Worm (Caenorhabditis elegans) whole organism, L4 larva: ENCODE measurements around the gene tre-5.

Experiments used
- F10B5.3 ChIP-seq: sonication (generic microtip); optimal IDR thresholded peaks from 2 replicates; lab custom pipeline; 2016; ENCODE audit warnings: mild to moderate bottlenecking, missing genetic modification characterization, missing compliant biosample characterization
- F37D6.2 ChIP-seq: sonication (generic microtip); optimal IDR thresholded peaks from 2 replicates; lab custom pipeline; 2016; ENCODE audit warnings: mild to moderate bottlenecking, missing genetic modification characterization, missing compliant biosample characterization
- T20F7.1 ChIP-seq: fragments of 200-800 bp; sonication (Bioruptor generic); optimal IDR thresholded peaks from 2 replicates; lab custom pipeline; 2018; ENCODE audit warnings: mild to moderate bottlenecking, missing genetic modification characterization, missing compliant biosample characterization
- T26A8.4 ChIP-seq: fragments of 200-800 bp; sonication (Bioruptor generic); IDR thresholded peaks from 2 replicates; pipeline ENCODE4 v1.3.6; 2022; ENCODE audit warnings: missing genetic modification characterization, missing compliant biosample characterization
- Y105C5A.15 ChIP-seq: fragments of 200-800 bp; sonication (Bioruptor generic); IDR thresholded peaks from 2 replicates; pipeline ENCODE4 v1.3.6; 2022; ENCODE audit warnings: missing genetic modification characterization, missing compliant biosample characterization
- Y48G9A.11 ChIP-seq: fragments of 200-800 bp; sonication (Bioruptor generic); IDR thresholded peaks from 2 replicates; pipeline ENCODE4 v1.3.6; 2022; ENCODE audit warnings: missing genetic modification reagents, missing genetic modification characterization, missing compliant biosample characterization
- ama-1 ChIP-seq: fragments of 150-350 bp; optimal IDR thresholded peaks from 2 replicates; lab custom pipeline; 2014; ENCODE audit warnings: inconsistent platforms, mixed read lengths
- arid-1 ChIP-seq: fragments of 200-800 bp; sonication (Bioruptor generic); conservative IDR thresholded peaks from 2 replicates; pipeline ENCODE4 v1.3.6; 2022; ENCODE audit warnings: missing genetic modification reagents, missing genetic modification characterization, missing compliant biosample characterization
- attf-4 ChIP-seq: sonication (generic microtip); optimal IDR thresholded peaks from 3 replicates; lab custom pipeline; 2017; ENCODE audit warnings: missing biosample characterization, missing genetic modification characterization
- ceh-20 ChIP-seq: fragments of 200-800 bp; sonication (Bioruptor generic); IDR thresholded peaks from 2 replicates; pipeline ENCODE4 v1.3.6; 2022; ENCODE audit warnings: missing genetic modification reagents, missing genetic modification characterization, missing compliant biosample characterization
- ceh-28 ChIP-seq: fragments of 150-350 bp; optimal IDR thresholded peaks from 2 replicates; lab custom pipeline; 2014; ENCODE audit warnings: missing biosample characterization, missing genetic modification reagents, missing genetic modification characterization
- ceh-32 ChIP-seq: sonication (generic microtip); optimal IDR thresholded peaks from 2 replicates; lab custom pipeline; 2016; ENCODE audit warnings: mild to moderate bottlenecking, missing genetic modification characterization, missing compliant biosample characterization; ENCODE audit not compliant: poor library complexity
- ceh-82 ChIP-seq: sonication (generic microtip); optimal IDR thresholded peaks from 2 replicates; lab custom pipeline; 2017; ENCODE audit warnings: missing biosample characterization, missing genetic modification characterization
- ces-1 ChIP-seq: fragments of 150-350 bp; sonication (generic microtip); optimal IDR thresholded peaks from 4 replicates; lab custom pipeline; 2014; ENCODE audit warnings: missing biosample characterization, missing genetic modification reagents, missing genetic modification characterization
- daf-16 ChIP-seq, 3 experiments: sonication (generic microtip); optimal IDR thresholded peaks; 2 replicates each; lab custom pipeline; 2016 to 2017; ENCODE audit warnings: missing genetic modification characterization in 3 of 3, missing genetic modification reagents in 3 of 3, mild to moderate bottlenecking in 2 of 3, missing compliant biosample characterization in 2 of 3, missing biosample characterization in 1 of 3, moderate library complexity in 1 of 3
- daf-19 ChIP-seq: fragments of 200-800 bp; sonication (Bioruptor generic); conservative IDR thresholded peaks from 2 replicates; pipeline ENCODE4 v1.3.6; 2022; ENCODE audit warnings: missing genetic modification characterization, missing compliant biosample characterization
- dmd-9 ChIP-seq: fragments of 200-800 bp; sonication (Bioruptor generic); IDR thresholded peaks from 2 replicates; pipeline ENCODE4 v1.3.6; 2022; ENCODE audit warnings: missing genetic modification reagents, missing genetic modification characterization, missing compliant biosample characterization
- dpl-1 ChIP-seq: fragments of 150-350 bp; optimal IDR thresholded peaks from 2 replicates; lab custom pipeline; 2014; ENCODE audit warnings: missing biosample characterization, missing genetic modification reagents, missing genetic modification characterization
- duxl-1 ChIP-seq: sonication (generic microtip); optimal IDR thresholded peaks from 2 replicates; lab custom pipeline; 2016; ENCODE audit warnings: mild to moderate bottlenecking, missing genetic modification characterization, moderate library complexity, missing compliant biosample characterization; ENCODE audit not compliant: poor library complexity
- egl-27 ChIP-seq: sonication (generic microtip); optimal IDR thresholded peaks from 3 replicates; lab custom pipeline; 2017; ENCODE audit warnings: missing biosample characterization, missing genetic modification reagents, missing genetic modification characterization
- fos-1 ChIP-seq: fragments of 150-350 bp; optimal IDR thresholded peaks from 2 replicates; lab custom pipeline; 2014; ENCODE audit warnings: missing biosample characterization, missing genetic modification characterization
- gei-8 ChIP-seq: fragments of 200-800 bp; sonication (Bioruptor generic); optimal IDR thresholded peaks from 2 replicates; lab custom pipeline; 2018; ENCODE audit warnings: mild to moderate bottlenecking, missing genetic modification characterization, missing compliant biosample characterization
- hlh-11 ChIP-seq: fragments of 200-800 bp; sonication (Bioruptor generic); optimal IDR thresholded peaks from 2 replicates; lab custom pipeline; 2018; ENCODE audit warnings: mild to moderate bottlenecking, missing genetic modification characterization, missing compliant biosample characterization
- jun-1 ChIP-seq: fragments of 150-350 bp; optimal IDR thresholded peaks from 2 replicates; lab custom pipeline; 2014; ENCODE audit warnings: missing biosample characterization, missing genetic modification reagents, missing genetic modification characterization
- lim-7 ChIP-seq: fragments of 200-800 bp; sonication (Bioruptor generic); IDR thresholded peaks from 2 replicates; pipeline ENCODE4 v1.3.6; 2022; ENCODE audit warnings: missing genetic modification characterization, missing compliant biosample characterization
- lin-38 ChIP-seq: fragments of 200-800 bp; sonication (Bioruptor generic); IDR thresholded peaks from 2 replicates; pipeline ENCODE4 v1.3.6; 2022; ENCODE audit warnings: missing genetic modification reagents, missing genetic modification characterization, missing compliant biosample characterization
- lsy-2 ChIP-seq, 2 experiments: fragments of 150-350 bp in 1 of 2; sonication (generic microtip) in 1 of 2; optimal IDR thresholded peaks; 2 replicates each; lab custom pipeline; 2014 to 2017; ENCODE audit warnings: missing biosample characterization in 2 of 2, missing genetic modification characterization in 2 of 2
- mdt-29 ChIP-seq: fragments of 200-800 bp; sonication (Bioruptor generic); IDR thresholded peaks from 2 replicates; pipeline ENCODE4 v1.3.6; 2022; ENCODE audit warnings: missing genetic modification reagents, missing genetic modification characterization, missing compliant biosample characterization
- mxl-2 ChIP-seq: fragments of 200-800 bp; sonication (Bioruptor generic); conservative IDR thresholded peaks from 2 replicates; pipeline ENCODE4 v1.3.6; 2022; ENCODE audit warnings: missing genetic modification reagents, missing genetic modification characterization, missing compliant biosample characterization
- nhr-10 ChIP-seq: fragments of 150-350 bp; optimal IDR thresholded peaks from 2 replicates; lab custom pipeline; 2014; ENCODE audit warnings: missing biosample characterization, missing genetic modification characterization
- nhr-102 ChIP-seq: sonication (generic microtip); optimal IDR thresholded peaks from 2 replicates; lab custom pipeline; 2016; ENCODE audit warnings: mild to moderate bottlenecking, missing genetic modification characterization, moderate library complexity, missing compliant biosample characterization
- nhr-111 ChIP-seq: fragments of 200-800 bp; sonication (Bioruptor generic); optimal IDR thresholded peaks from 2 replicates; lab custom pipeline; 2018; ENCODE audit warnings: mild to moderate bottlenecking, missing genetic modification characterization, missing compliant biosample characterization
- nhr-237 ChIP-seq: sonication (generic microtip); optimal IDR thresholded peaks from 2 replicates; lab custom pipeline; 2017; ENCODE audit warnings: missing biosample characterization, missing genetic modification characterization
- nhr-25 ChIP-seq: sonication (generic microtip); optimal IDR thresholded peaks from 2 replicates; lab custom pipeline; 2017; ENCODE audit warnings: missing genetic modification characterization, mild to moderate bottlenecking, missing compliant biosample characterization, antibody characterized with exemption, moderate library complexity, borderline replicate concordance; ENCODE audit not compliant: insufficient read depth
- nhr-41 ChIP-seq: fragments of 200-800 bp; sonication (Bioruptor generic); IDR thresholded peaks from 2 replicates; pipeline ENCODE4 v1.3.6; 2022; ENCODE audit warnings: missing genetic modification reagents, missing genetic modification characterization, missing compliant biosample characterization
- nhr-6 ChIP-seq: fragments of 150-350 bp; optimal IDR thresholded peaks from 2 replicates; lab custom pipeline; 2014; ENCODE audit warnings: missing biosample characterization, missing genetic modification characterization
- nhr-77 ChIP-seq: fragments of 150-350 bp; optimal IDR thresholded peaks from 2 replicates; lab custom pipeline; 2014; ENCODE audit warnings: missing biosample characterization, missing genetic modification characterization
- pha-4 ChIP-seq, 2 experiments: fragments of 150-350 bp in 1 of 2; fragments of 200-800 bp in 1 of 2; sonication (Bioruptor generic) in 1 of 2; IDR thresholded peaks in 1 of 2; optimal IDR thresholded peaks in 1 of 2; 2 replicates each; pipeline versions ENCODE4 v1.3.6 to Lab custom; 2014 to 2022; ENCODE audit warnings: missing genetic modification characterization in 2 of 2, missing genetic modification reagents in 2 of 2, missing biosample characterization in 1 of 2, missing compliant biosample characterization in 1 of 2
- snpc-1.2 ChIP-seq: fragments of 200-800 bp; sonication (Bioruptor generic); IDR thresholded peaks from 2 replicates; pipeline ENCODE4 v1.3.6; 2022; ENCODE audit warnings: missing genetic modification reagents, missing genetic modification characterization, missing compliant biosample characterization
- spr-3 ChIP-seq: fragments of 200-800 bp; sonication (Bioruptor generic); optimal IDR thresholded peaks from 2 replicates; lab custom pipeline; 2018; ENCODE audit warnings: mild to moderate bottlenecking, missing genetic modification characterization, missing compliant biosample characterization
- tra-1 ChIP-seq: fragments of 200-800 bp; sonication (Bioruptor generic); IDR thresholded peaks from 2 replicates; pipeline ENCODE4 v1.3.6; 2022; ENCODE audit warnings: missing genetic modification reagents, missing genetic modification characterization, missing compliant biosample characterization
- vab-7 ChIP-seq: fragments of 200-800 bp; sonication (Bioruptor generic); IDR thresholded peaks from 2 replicates; pipeline ENCODE4 v1.3.6; 2022; ENCODE audit warnings: missing genetic modification reagents, missing genetic modification characterization, missing compliant biosample characterization
- zag-1 ChIP-seq: fragments of 150-350 bp; optimal IDR thresholded peaks from 2 replicates; lab custom pipeline; 2014; ENCODE audit warnings: missing biosample characterization, missing genetic modification characterization
- zfp-2 ChIP-seq: sonication (generic microtip); optimal IDR thresholded peaks from 2 replicates; lab custom pipeline; 2016; ENCODE audit warnings: mild to moderate bottlenecking, missing genetic modification characterization, missing compliant biosample characterization
- ztf-11 ChIP-seq: fragments of 150-350 bp; optimal IDR thresholded peaks from 2 replicates; lab custom pipeline; 2014; ENCODE audit warnings: missing biosample characterization, missing genetic modification characterization

tre-5 gene

ce11 chrII:43640-44039 is 11.5 kb downstream of the tre-5 start, which contains the start of gene nfyc-1 (continued):
- peak; percentile 66 for TF ChIP-seq dpl-1 (GFP tag; lab: Kevin White, UChicago)
- no peak for TF ChIP-seq mxl-2 (GFP tag; lab: Robert Waterston, UW)

ce11 chrII:41914-42313 is 13.2 kb downstream of the tre-5 start, which contains the start of gene F23F1.10:
TSS of gene F23F1.10 (minus strand) at chrII:41982.
- TF ChIP-seq ces-1 (GFP tag; lab: Kevin White, UChicago) = no peak
- no peak for TF ChIP-seq mdt-29
- TF ChIP-seq duxl-1 = no peak
- no peak for TF ChIP-seq lsy-2 (tag; optimal IDR thresholded peaks at IDR 0.05; lab: Kevin White, UChicago)
- no peak for TF ChIP-seq nhr-6 (tag; lab: Kevin White, UChicago)
- peak; percentile 14 for TF ChIP-seq T20F7.1 (GFP tag; lab: Kevin White, UChicago)
- TF ChIP-seq attf-4 (tag; lab: Kevin White, UChicago) = no peak
- TF ChIP-seq ceh-28 (tag; lab: Kevin White, UChicago) = no peak
- peak; percentile 58 for TF ChIP-seq lin-38
- no peak for TF ChIP-seq daf-19
- peak; percentile 35; the same call in 1 of the 2 replicates for TF ChIP-seq pha-4 (GFP tag; IDR thresholded peaks at IDR 0.05; lab: Robert Waterston, UW)
- no peak for TF ChIP-seq pha-4 (tag; optimal IDR thresholded peaks at IDR 0.05; lab: Kevin White, UChicago)
- no peak for TF ChIP-seq nhr-111
- peak; percentile 13 for TF ChIP-seq nhr-102 (tag; lab: Kevin White, UChicago)

ce11 chrII:39437-39836 is 15.7 kb downstream of the tre-5 start, which contains the start of gene spp-24:
TSS of gene spp-24 (minus strand) at chrII:39537.
- no peak for TF ChIP-seq ceh-82 (tag; lab: Kevin White, UChicago)
- no peak for TF ChIP-seq spr-3 (GFP tag; lab: Kevin White, UChicago)
- no peak for TF ChIP-seq Y48G9A.11
- no peak for TF ChIP-seq nhr-10
- no peak for TF ChIP-seq ama-1 (lab: Kevin White, UChicago)
- no peak for TF ChIP-seq ztf-11 (tag; lab: Kevin White, UChicago)

ce11 chrII:37213-37612 is 17.9 kb downstream of the tre-5 start, which contains the start of gene F23F1.6:
TSS of gene F23F1.6 (minus strand) at chrII:37313.
- TF ChIP-seq vab-7 (GFP tag; lab: Robert Waterston, UW) = no peak
- TF ChIP-seq nhr-41 (GFP tag; lab: Robert Waterston, UW) = no peak
- TF ChIP-seq Y105C5A.15 (GFP tag; lab: Robert Waterston, UW) = no peak
- TF ChIP-seq nhr-237 (tag; lab: Kevin White, UChicago) = no peak
- no peak for TF ChIP-seq zag-1 (tag; lab: Kevin White, UChicago)
- TF ChIP-seq F10B5.3 = no peak
- no peak for TF ChIP-seq zfp-2 (tag; lab: Kevin White, UChicago)
- TF ChIP-seq ceh-32 (tag; lab: Kevin White, UChicago) = no peak
- no peak for TF ChIP-seq mdt-29
- no peak for TF ChIP-seq F37D6.2 (tag; lab: Kevin White, UChicago)
- TF ChIP-seq dmd-9 (GFP tag; lab: Robert Waterston, UW) = no peak

ce11 chrII:33904-34303 is 21.2 kb downstream of the tre-5 start, which contains the start of gene F23F1.2:
TSS of gene F23F1.2 (plus strand) at chrII:34204.
- no peak for TF ChIP-seq T26A8.4
- TF ChIP-seq egl-27 = no peak
- no peak for TF ChIP-seq gei-8
- no peak for TF ChIP-seq fos-1 (tag; lab: Kevin White, UChicago)
- TF ChIP-seq lim-7 (GFP tag; lab: Robert Waterston, UW) = no peak
- TF ChIP-seq hlh-11 (tag; lab: Kevin White, UChicago) = no peak
- no peak for TF ChIP-seq ceh-32 (tag; lab: Kevin White, UChicago)
- TF ChIP-seq arid-1 (GFP tag; lab: Robert Waterston, UW) = no peak
- TF ChIP-seq nhr-25 (tag; lab: Kevin White, UChicago) = no peak
- no peak for TF ChIP-seq ceh-20
- no peak for TF ChIP-seq nhr-77
- TF ChIP-seq tra-1 = no peak
- TF ChIP-seq snpc-1.2 = no peak
- TF ChIP-seq jun-1 (tag; lab: Kevin White, UChicago) = no peak
- TF ChIP-seq zfp-2 (tag; lab: Kevin White, UChicago) = no peak
- no peak for TF ChIP-seq nhr-41 (GFP tag; lab: Robert Waterston, UW)
- TF ChIP-seq daf-16 (GFP tag; optimal IDR thresholded peaks at IDR 0.05; lab: Kevin White, UChicago) = no peak
- no peak for TF ChIP-seq daf-16 (tag; optimal IDR thresholded peaks at IDR 0.05; lab: Kevin White, UChicago)
